Worm (Caenorhabditis elegans) whole organism, L4 larva: Measurements from ENCODE around the gene C15F1.1.

Experiments used
- F10B5.3 ChIP-seq: sonication (generic microtip); optimal IDR thresholded peaks from 2 replicates; lab custom pipeline; 2016; ENCODE audit warnings: mild to moderate bottlenecking, missing genetic modification characterization, missing compliant biosample characterization
- R02D3.7 ChIP-seq: fragments of 150-350 bp; sonication (generic microtip); optimal IDR thresholded peaks from 3 replicates; lab custom pipeline; 2014; ENCODE audit warnings: missing biosample characterization, missing genetic modification characterization
- T20F7.1 ChIP-seq: fragments of 200-800 bp; sonication (Bioruptor generic); optimal IDR thresholded peaks from 2 replicates; lab custom pipeline; 2018; ENCODE audit warnings: mild to moderate bottlenecking, missing genetic modification characterization, missing compliant biosample characterization
- T26A8.4 ChIP-seq: fragments of 200-800 bp; sonication (Bioruptor generic); IDR thresholded peaks from 2 replicates; pipeline ENCODE4 v1.3.6; 2022; ENCODE audit warnings: missing genetic modification characterization, missing compliant biosample characterization
- Y48G9A.11 ChIP-seq: fragments of 200-800 bp; sonication (Bioruptor generic); IDR thresholded peaks from 2 replicates; pipeline ENCODE4 v1.3.6; 2022; ENCODE audit warnings: missing genetic modification reagents, missing genetic modification characterization, missing compliant biosample characterization
- ZK546.5 ChIP-seq, 2 experiments: sonication (generic microtip); optimal IDR thresholded peaks; 2 replicates each; lab custom pipeline; 2017; ENCODE audit warnings: missing biosample characterization in 2 of 2, missing genetic modification characterization in 2 of 2
- ceh-28 ChIP-seq: fragments of 150-350 bp; optimal IDR thresholded peaks from 2 replicates; lab custom pipeline; 2014; ENCODE audit warnings: missing biosample characterization, missing genetic modification reagents, missing genetic modification characterization
- ceh-32 ChIP-seq: sonication (generic microtip); optimal IDR thresholded peaks from 2 replicates; lab custom pipeline; 2016; ENCODE audit warnings: mild to moderate bottlenecking, missing genetic modification characterization, missing compliant biosample characterization; ENCODE audit not compliant: poor library complexity
- ces-1 ChIP-seq: fragments of 150-350 bp; sonication (generic microtip); optimal IDR thresholded peaks from 4 replicates; lab custom pipeline; 2014; ENCODE audit warnings: missing biosample characterization, missing genetic modification reagents, missing genetic modification characterization
- daf-16 ChIP-seq, 3 experiments: sonication (generic microtip); optimal IDR thresholded peaks; 2 replicates each; lab custom pipeline; 2016 to 2017; ENCODE audit warnings: missing genetic modification characterization in 3 of 3, missing genetic modification reagents in 3 of 3, mild to moderate bottlenecking in 2 of 3, missing compliant biosample characterization in 2 of 3, missing biosample characterization in 1 of 3, moderate library complexity in 1 of 3
- daf-19 ChIP-seq: fragments of 200-800 bp; sonication (Bioruptor generic); conservative IDR thresholded peaks from 2 replicates; pipeline ENCODE4 v1.3.6; 2022; ENCODE audit warnings: missing genetic modification characterization, missing compliant biosample characterization
- dmd-6 ChIP-seq: fragments of 200-800 bp; sonication (Bioruptor generic); IDR thresholded peaks from 2 replicates; pipeline ENCODE4 v1.3.6; 2022; ENCODE audit warnings: missing genetic modification reagents, missing genetic modification characterization, missing compliant biosample characterization
- dpl-1 ChIP-seq: fragments of 150-350 bp; optimal IDR thresholded peaks from 2 replicates; lab custom pipeline; 2014; ENCODE audit warnings: missing biosample characterization, missing genetic modification reagents, missing genetic modification characterization
- egl-43 ChIP-seq: fragments of 200-800 bp; sonication (Bioruptor generic); IDR thresholded peaks from 2 replicates; pipeline ENCODE4 v1.3.6; 2022; ENCODE audit warnings: missing genetic modification reagents, missing genetic modification characterization, missing compliant biosample characterization
- fkh-10 ChIP-seq: fragments of 150-350 bp; optimal IDR thresholded peaks from 2 replicates; lab custom pipeline; 2014; ENCODE audit warnings: missing biosample characterization, missing genetic modification reagents, missing genetic modification characterization
- fos-1 ChIP-seq: fragments of 150-350 bp; optimal IDR thresholded peaks from 2 replicates; lab custom pipeline; 2014; ENCODE audit warnings: missing biosample characterization, missing genetic modification characterization
- gei-8 ChIP-seq: fragments of 200-800 bp; sonication (Bioruptor generic); optimal IDR thresholded peaks from 2 replicates; lab custom pipeline; 2018; ENCODE audit warnings: mild to moderate bottlenecking, missing genetic modification characterization, missing compliant biosample characterization
- hlh-11 ChIP-seq: fragments of 200-800 bp; sonication (Bioruptor generic); optimal IDR thresholded peaks from 2 replicates; lab custom pipeline; 2018; ENCODE audit warnings: mild to moderate bottlenecking, missing genetic modification characterization, missing compliant biosample characterization
- hlh-30 ChIP-seq: sonication (generic microtip); optimal IDR thresholded peaks from 2 replicates; lab custom pipeline; 2017; ENCODE audit warnings: antibody characterized with exemption, mild to moderate bottlenecking, missing genetic modification characterization, missing compliant biosample characterization; ENCODE audit not compliant: insufficient read depth
- jun-1 ChIP-seq: fragments of 150-350 bp; optimal IDR thresholded peaks from 2 replicates; lab custom pipeline; 2014; ENCODE audit warnings: missing biosample characterization, missing genetic modification reagents, missing genetic modification characterization
- lin-1 ChIP-seq: fragments of 200-800 bp; sonication (Bioruptor generic); IDR thresholded peaks from 2 replicates; pipeline ENCODE4 v1.3.6; 2022; ENCODE audit warnings: missing genetic modification reagents, missing genetic modification characterization, missing compliant biosample characterization
- lin-13 ChIP-seq: fragments of 150-350 bp; optimal IDR thresholded peaks from 2 replicates; lab custom pipeline; 2014; ENCODE audit warnings: missing biosample characterization, missing genetic modification reagents, missing genetic modification characterization
- lin-15B ChIP-seq: fragments of 150-350 bp; sonication (generic microtip); optimal IDR thresholded peaks from 3 replicates; lab custom pipeline; 2014; ENCODE audit warnings: missing biosample characterization, missing genetic modification characterization
- lin-29 ChIP-seq: fragments of 200-800 bp; sonication (Bioruptor generic); IDR thresholded peaks from 2 replicates; pipeline ENCODE4 v1.3.6; 2022; ENCODE audit warnings: missing genetic modification reagents, missing genetic modification characterization, missing compliant biosample characterization
- lir-3 ChIP-seq: sonication (generic microtip); optimal IDR thresholded peaks from 2 replicates; lab custom pipeline; 2016; ENCODE audit warnings: mild to moderate bottlenecking, missing genetic modification characterization, missing compliant biosample characterization
- mdl-1 ChIP-seq, 2 experiments: fragments of 150-350 bp in 1 of 2; sonication (generic microtip) in 1 of 2; optimal IDR thresholded peaks; 2 replicates each; lab custom pipeline; 2014 to 2017; ENCODE audit warnings: missing biosample characterization in 2 of 2, missing genetic modification characterization in 2 of 2
- mdt-29 ChIP-seq: fragments of 200-800 bp; sonication (Bioruptor generic); IDR thresholded peaks from 2 replicates; pipeline ENCODE4 v1.3.6; 2022; ENCODE audit warnings: missing genetic modification reagents, missing genetic modification characterization, missing compliant biosample characterization
- mep-1 ChIP-seq: fragments of 150-350 bp; sonication (generic microtip); optimal IDR thresholded peaks from 3 replicates; lab custom pipeline; 2014; ENCODE audit warnings: missing biosample characterization, missing genetic modification characterization
- mes-2 ChIP-seq: sonication (generic microtip); optimal IDR thresholded peaks from 2 replicates; lab custom pipeline; 2016; ENCODE audit warnings: missing genotype, mild to moderate bottlenecking, missing genetic modification characterization, missing compliant biosample characterization; ENCODE audit not compliant: poor library complexity, severe bottlenecking
- mxl-3 ChIP-seq: fragments of 200-800 bp; sonication (Bioruptor generic); optimal IDR thresholded peaks from 2 replicates; lab custom pipeline; 2018; ENCODE audit warnings: mild to moderate bottlenecking, missing genetic modification characterization, missing compliant biosample characterization
- nhr-11 ChIP-seq: fragments of 150-350 bp; optimal IDR thresholded peaks from 2 replicates; lab custom pipeline; 2014; ENCODE audit warnings: missing biosample characterization, missing genetic modification characterization
- nhr-237 ChIP-seq: sonication (generic microtip); optimal IDR thresholded peaks from 2 replicates; lab custom pipeline; 2017; ENCODE audit warnings: missing biosample characterization, missing genetic modification characterization
- nhr-28 ChIP-seq: fragments of 150-350 bp; optimal IDR thresholded peaks from 2 replicates; lab custom pipeline; 2014; ENCODE audit warnings: missing biosample characterization, missing genetic modification characterization
- nhr-42 ChIP-seq: fragments of 200-800 bp; sonication (Bioruptor generic); IDR thresholded peaks from 2 replicates; pipeline ENCODE4 v1.3.6; 2022; ENCODE audit warnings: missing genetic modification characterization, missing compliant biosample characterization
- nhr-6 ChIP-seq: fragments of 150-350 bp; optimal IDR thresholded peaks from 2 replicates; lab custom pipeline; 2014; ENCODE audit warnings: missing biosample characterization, missing genetic modification characterization
- nhr-76 ChIP-seq: fragments of 150-350 bp; optimal IDR thresholded peaks from 2 replicates; lab custom pipeline; 2014; ENCODE audit warnings: missing biosample characterization, missing genetic modification characterization
- nhr-77 ChIP-seq: fragments of 150-350 bp; optimal IDR thresholded peaks from 2 replicates; lab custom pipeline; 2014; ENCODE audit warnings: missing biosample characterization, missing genetic modification characterization
- pqm-1 ChIP-seq: sonication (generic microtip); optimal IDR thresholded peaks from 2 replicates; lab custom pipeline; 2017; ENCODE audit warnings: missing biosample characterization, missing genetic modification characterization
- saeg-2 ChIP-seq: fragments of 200-800 bp; sonication (Bioruptor generic); IDR thresholded peaks from 2 replicates; pipeline ENCODE4 v1.3.6; 2022; ENCODE audit warnings: missing genetic modification reagents, missing genetic modification characterization, missing compliant biosample characterization
- sdz-12 ChIP-seq: fragments of 200-800 bp; sonication (Bioruptor generic); optimal IDR thresholded peaks from 2 replicates; lab custom pipeline; 2018; ENCODE audit warnings: mild to moderate bottlenecking, missing genetic modification characterization, missing compliant biosample characterization
- skn-1 ChIP-seq: fragments of 150-350 bp; optimal IDR thresholded peaks from 2 replicates; lab custom pipeline; 2014; ENCODE audit warnings: missing biosample characterization, missing genetic modification characterization
- snpc-4 ChIP-seq: fragments of 150-350 bp; optimal IDR thresholded peaks from 2 replicates; lab custom pipeline; 2014; ENCODE audit warnings: missing biosample characterization, missing genetic modification characterization
- tra-1 ChIP-seq: fragments of 200-800 bp; sonication (Bioruptor generic); IDR thresholded peaks from 2 replicates; pipeline ENCODE4 v1.3.6; 2022; ENCODE audit warnings: missing genetic modification reagents, missing genetic modification characterization, missing compliant biosample characterization
- unc-130 ChIP-seq: sonication (generic microtip); optimal IDR thresholded peaks from 2 replicates; lab custom pipeline; 2016; ENCODE audit warnings: missing genetic modification reagents, missing genetic modification characterization, missing compliant biosample characterization
- unc-39 ChIP-seq: sonication (generic microtip); optimal IDR thresholded peaks from 2 replicates; lab custom pipeline; 2017; ENCODE audit warnings: missing biosample characterization, missing genetic modification characterization
- unc-62 ChIP-seq, 3 experiments: fragments of 150-350 bp in 1 of 3; sonication (generic microtip); optimal IDR thresholded peaks in 2 of 3; peaks in 1 of 3; 1 replicate in 1 of 3; 2 replicates in 2 of 3; lab custom pipeline; 2014 to 2017; ENCODE audit warnings: missing biosample characterization in 3 of 3, missing genetic modification characterization in 3 of 3, missing genetic modification reagents in 3 of 3, missing genotype in 1 of 3
- vab-7 ChIP-seq: fragments of 200-800 bp; sonication (Bioruptor generic); IDR thresholded peaks from 2 replicates; pipeline ENCODE4 v1.3.6; 2022; ENCODE audit warnings: missing genetic modification reagents, missing genetic modification characterization, missing compliant biosample characterization
- zfp-2 ChIP-seq: sonication (generic microtip); optimal IDR thresholded peaks from 2 replicates; lab custom pipeline; 2016; ENCODE audit warnings: mild to moderate bottlenecking, missing genetic modification characterization, missing compliant biosample characterization
- zip-2 ChIP-seq: fragments of 150-350 bp; optimal IDR thresholded peaks from 2 replicates; lab custom pipeline; 2014; ENCODE audit warnings: missing biosample characterization, missing genetic modification characterization
- ztf-11 ChIP-seq: fragments of 150-350 bp; optimal IDR thresholded peaks from 2 replicates; lab custom pipeline; 2014; ENCODE audit warnings: missing biosample characterization, missing genetic modification characterization

Gene C15F1.1

DNA sequence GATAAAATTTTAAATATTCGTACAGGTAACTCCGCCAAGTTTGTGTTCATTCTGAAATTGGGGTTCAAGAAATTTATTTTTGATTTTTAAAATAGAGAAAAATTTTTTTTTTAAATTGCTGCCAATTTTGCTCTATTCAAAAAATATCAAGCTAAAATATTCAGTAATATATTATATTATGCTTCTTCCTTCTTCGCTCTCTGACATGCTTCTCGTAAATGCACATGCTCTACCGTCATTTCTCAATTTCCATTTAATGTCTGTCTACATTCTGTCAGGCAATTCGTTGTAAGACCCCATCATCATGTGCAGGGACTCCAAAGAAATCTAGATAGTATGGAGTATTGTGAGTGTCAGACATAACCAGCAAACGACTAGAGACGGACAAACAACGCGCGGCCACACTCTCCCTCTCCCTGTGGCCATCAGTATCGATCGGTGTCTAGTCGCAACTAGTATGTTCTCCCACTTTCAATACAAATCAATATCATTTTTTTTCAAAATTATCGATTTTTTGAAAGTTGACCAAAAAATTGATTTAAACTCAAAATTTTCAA, 38.4 kb upstream of the C15F1.1 start, which contains the start of the genes malt-1 and ceh-38 (continued):
- TF ChIP-seq nhr-6: peak; percentile 95
- TF ChIP-seq T26A8.4: peak; percentile 88
- TF ChIP-seq mdl-1 (tag; optimal IDR thresholded peaks at IDR 0.05; lab: Kevin White, UChicago): peak; percentile 54 to 98
- peak; percentile 59 for TF ChIP-seq zfp-2 (tag; lab: Kevin White, UChicago)
- TF ChIP-seq pqm-1 (tag; lab: Kevin White, UChicago): peak; percentile 44
- TF ChIP-seq fos-1 (tag; lab: Kevin White, UChicago): peak; percentile 43
- peak; percentile 83 for TF ChIP-seq dpl-1 (GFP tag; lab: Kevin White, UChicago)
- peak; percentile 77 for TF ChIP-seq zip-2 (tag; lab: Kevin White, UChicago)
- TF ChIP-seq gei-8: no peak
- 0 out of 2 replicates have a peak, but pooled peaks have one; percentile 31 for TF ChIP-seq mdt-29 (GFP tag; lab: Robert Waterston, UW)
- peak; percentile 93 for TF ChIP-seq nhr-77
- TF ChIP-seq lir-3 (tag; lab: Kevin White, UChicago): no peak
- peak; percentile 98 for TF ChIP-seq nhr-11 (tag; lab: Kevin White, UChicago)
- peak; percentile 34; the same call in 1 of the 2 replicates for TF ChIP-seq lin-29 (GFP tag; lab: Robert Waterston, UW)
- 0 out of 2 replicates have a peak, but pooled peaks have one; percentile 45 for TF ChIP-seq nhr-42 (GFP tag; lab: Robert Waterston, UW)
- no peak for TF ChIP-seq nhr-76 (tag; lab: Kevin White, UChicago)
- peak; percentile 19 for TF ChIP-seq ceh-32
- no peak for TF ChIP-seq sdz-12 (GFP tag; lab: Kevin White, UChicago)
- TF ChIP-seq hlh-11 (tag; lab: Kevin White, UChicago): peak; percentile 96
- TF ChIP-seq tra-1 (GFP tag; lab: Robert Waterston, UW): peak; percentile 66
- peak; percentile 47; the same call in 1 of the 2 replicates for TF ChIP-seq lin-1 (GFP tag; lab: Robert Waterston, UW)
- TF ChIP-seq F10B5.3 (tag; lab: Kevin White, UChicago): peak; percentile 74
- TF ChIP-seq mxl-3 (GFP tag; lab: Kevin White, UChicago): peak; percentile 93
- peak; percentile 79 for TF ChIP-seq daf-19 (GFP tag; lab: Robert Waterston, UW)
- peak; percentile 95 for TF ChIP-seq mes-2 (tag; lab: Kevin White, UChicago)
- TF ChIP-seq hlh-30 (tag; lab: Kevin White, UChicago): peak; percentile 99
- TF ChIP-seq nhr-237: no peak
- TF ChIP-seq ces-1 (GFP tag; lab: Kevin White, UChicago): no peak
- TF ChIP-seq saeg-2 (GFP tag; lab: Robert Waterston, UW): 0 out of 2 replicates have a peak, but pooled peaks have one; percentile 50
- peak; percentile 77 for TF ChIP-seq vab-7 (GFP tag; lab: Robert Waterston, UW)
- TF ChIP-seq skn-1 (tag; lab: Kevin White, UChicago): peak; percentile 28
- peak; percentile 45; the same call in 1 of the 2 replicates for TF ChIP-seq egl-43
- peak; percentile 27 for TF ChIP-seq lin-15B
- TF ChIP-seq ZK546.5 (tag; optimal IDR thresholded peaks at IDR 0.05; lab: Kevin White, UChicago): peak in 1 of 2 experiments; percentile 60
- no peak for TF ChIP-seq ceh-28 (tag; lab: Kevin White, UChicago)
- TF ChIP-seq T20F7.1 (GFP tag; lab: Kevin White, UChicago): peak; percentile 88
- TF ChIP-seq dmd-6 (GFP tag; lab: Robert Waterston, UW): peak; percentile 89
- TF ChIP-seq lin-13: peak; percentile 88
- peak; percentile 32 to 34 for TF ChIP-seq daf-16 (GFP tag; optimal IDR thresholded peaks at IDR 0.05; lab: Kevin White, UChicago)
- peak; percentile 90 for TF ChIP-seq daf-16 (tag; optimal IDR thresholded peaks at IDR 0.05; lab: Kevin White, UChicago)
- peak; percentile 97 for TF ChIP-seq nhr-28 (tag; lab: Kevin White, UChicago)
- no peak for TF ChIP-seq ztf-11
- TF ChIP-seq mep-1 (tag; lab: Kevin White, UChicago): peak; percentile 98
- TF ChIP-seq unc-39 (tag; lab: Kevin White, UChicago): no peak
- peak; percentile 16 for TF ChIP-seq unc-130 (GFP tag; lab: Kevin White, UChicago)
- TF ChIP-seq unc-62 (GFP tag; optimal IDR thresholded peaks at IDR 0.05 in 1 of 2; lab: Kevin White, UChicago): peak in 1 of 2 experiments; percentile 100
- no peak for TF ChIP-seq unc-62 (tag; optimal IDR thresholded peaks at IDR 0.05; lab: Kevin White, UChicago)
- peak; percentile 65 for TF ChIP-seq R02D3.7 (tag; lab: Kevin White, UChicago)
- TF ChIP-seq snpc-4 (tag; lab: Kevin White, UChicago): peak; percentile 72
- TF ChIP-seq fkh-10: peak; percentile 97
- peak; percentile 81 for TF ChIP-seq jun-1 (tag; lab: Kevin White, UChicago)
- TF ChIP-seq Y48G9A.11 (GFP tag; lab: Robert Waterston, UW): no peak
